Worm (Caenorhabditis elegans) whole organism, mixed stage, embryonic: ENCODE data around the gene scrm-5.

Experiments
- ces-1 ChIP-seq: fragments of 150-350 bp; optimal IDR thresholded peaks from 2 replicates; lab custom pipeline; 2014; ENCODE audit warnings: missing biosample characterization, missing genetic modification reagents, missing genetic modification characterization
- elt-3 ChIP-seq: fragments of 150-350 bp; optimal IDR thresholded peaks from 2 replicates; lab custom pipeline; 2014; ENCODE audit warnings: missing biosample characterization, missing genetic modification characterization
- ham-2 ChIP-seq: fragments of 200-800 bp; sonication (Bioruptor generic); optimal IDR thresholded peaks from 2 replicates; lab custom pipeline; 2018; ENCODE audit warnings: mild to moderate bottlenecking, missing genetic modification characterization, missing compliant biosample characterization
- lin-13 ChIP-seq: fragments of 150-350 bp; optimal IDR thresholded peaks from 2 replicates; lab custom pipeline; 2014; ENCODE audit warnings: missing biosample characterization, missing genetic modification characterization
- nhr-12 ChIP-seq: fragments of 150-350 bp; optimal IDR thresholded peaks from 2 replicates; lab custom pipeline; 2014; ENCODE audit warnings: missing biosample characterization, missing genetic modification characterization
- nhr-237 ChIP-seq: fragments of 150-350 bp; optimal IDR thresholded peaks from 2 replicates; lab custom pipeline; 2014; ENCODE audit warnings: missing biosample characterization, missing genetic modification characterization
- nhr-28 ChIP-seq: fragments of 150-350 bp; optimal IDR thresholded peaks from 2 replicates; lab custom pipeline; 2014; ENCODE audit warnings: missing biosample characterization, missing genetic modification characterization
- nhr-76 ChIP-seq: sonication (generic microtip); optimal IDR thresholded peaks from 2 replicates; lab custom pipeline; 2017; ENCODE audit warnings: missing biosample characterization, missing genetic modification characterization
- snpc-4 ChIP-seq: fragments of 150-350 bp; optimal IDR thresholded peaks from 2 replicates; lab custom pipeline; 2014; ENCODE audit warnings: missing biosample characterization, missing genetic modification characterization
- unc-39 ChIP-seq: fragments of 150-350 bp; optimal IDR thresholded peaks from 2 replicates; lab custom pipeline; 2014; ENCODE audit warnings: missing biosample characterization, missing genetic modification characterization

ce11 chrIV:4209084-4209483 is 46.9 kb downstream of the scrm-5 start:
- no peak for TF ChIP-seq lin-13 (tag; lab: Kevin White, UChicago)
- no peak for TF ChIP-seq unc-39 (tag; lab: Kevin White, UChicago)
- no peak for TF ChIP-seq snpc-4 (tag; lab: Kevin White, UChicago)
- no peak for TF ChIP-seq ham-2 (GFP tag; lab: Kevin White, UChicago)
- TF ChIP-seq ces-1, result no peak
- TF ChIP-seq elt-3, result no peak
- no peak for TF ChIP-seq nhr-12 (tag; lab: Kevin White, UChicago)
- no peak for TF ChIP-seq nhr-76 (tag; lab: Kevin White, UChicago)
- no peak for TF ChIP-seq nhr-237
- no peak for TF ChIP-seq nhr-28 (tag; lab: Kevin White, UChicago)
